Worm (Caenorhabditis elegans) whole organism, young adult: Measurements from ENCODE around the gene hsp-17.

Experiments used
- B0261.1 ChIP-seq: sonication (generic microtip); optimal IDR thresholded peaks from 2 replicates; lab custom pipeline; 2016; ENCODE audit warnings: mild to moderate bottlenecking, missing genetic modification characterization, moderate library complexity, missing compliant biosample characterization
- F23B12.7 ChIP-seq: sonication (generic microtip); optimal IDR thresholded peaks from 2 replicates; lab custom pipeline; 2017; ENCODE audit warnings: missing genetic modification characterization, mild to moderate bottlenecking, missing compliant biosample characterization, antibody characterized with exemption, moderate library complexity; ENCODE audit not compliant: insufficient read depth
- F33H1.4 ChIP-seq: fragments of 200-800 bp; sonication (Bioruptor generic); IDR thresholded peaks from 2 replicates; pipeline ENCODE4 v1.3.6; 2022; ENCODE audit warnings: missing genetic modification reagents, missing genetic modification characterization, missing compliant biosample characterization
- F37B4.10 ChIP-seq: fragments of 200-800 bp; sonication (Bioruptor generic); IDR thresholded peaks from 2 replicates; pipeline ENCODE4 v1.3.6; 2022; ENCODE audit warnings: missing genetic modification characterization, missing compliant biosample characterization
- F39B2.1 ChIP-seq: fragments of 200-800 bp; sonication (Bioruptor generic); IDR thresholded peaks from 2 replicates; pipeline ENCODE4 v1.3.6; 2022; ENCODE audit warnings: missing genetic modification reagents, missing genetic modification characterization, missing compliant biosample characterization
- F52B5.7 ChIP-seq: sonication (generic microtip); optimal IDR thresholded peaks from 2 replicates; lab custom pipeline; 2016; ENCODE audit warnings: mild to moderate bottlenecking, missing genetic modification characterization, missing compliant biosample characterization
- Y56A3A.18 ChIP-seq: fragments of 200-800 bp; sonication (Bioruptor generic); IDR thresholded peaks from 2 replicates; pipeline ENCODE4 v1.3.6; 2022; ENCODE audit warnings: missing genetic modification reagents, missing genetic modification characterization, missing compliant biosample characterization
- Y95B8A.8 ChIP-seq: fragments of 200-800 bp; sonication (Bioruptor generic); IDR thresholded peaks from 2 replicates; pipeline ENCODE4 v1.3.6; 2022; ENCODE audit warnings: missing genetic modification reagents, missing genetic modification characterization, missing compliant biosample characterization
- ZK185.1 ChIP-seq: sonication (generic microtip); optimal IDR thresholded peaks from 2 replicates; lab custom pipeline; 2016; ENCODE audit warnings: mild to moderate bottlenecking, missing genetic modification characterization, missing compliant biosample characterization; ENCODE audit not compliant: poor library complexity, severe bottlenecking
- ama-1 ChIP-seq, 3 experiments: fragments of 150-350 bp in 1 of 3; sonication (generic microtip) in 2 of 3; optimal IDR thresholded peaks; 2 replicates each; lab custom pipeline; 2014 to 2018; ENCODE audit warnings: missing biosample characterization in 2 of 3, missing genetic modification characterization in 2 of 3, missing genetic modification reagents in 2 of 3
- aptf-3 ChIP-seq: fragments of 200-800 bp; sonication (Bioruptor generic); IDR thresholded peaks from 2 replicates; pipeline ENCODE4 v1.3.6; 2022; ENCODE audit warnings: missing genetic modification characterization, missing compliant biosample characterization
- atf-7 ChIP-seq: sonication (generic microtip); optimal IDR thresholded peaks from 2 replicates; lab custom pipeline; 2017; ENCODE audit warnings: mild to moderate bottlenecking, missing genetic modification characterization, missing compliant biosample characterization
- attf-5 ChIP-seq: fragments of 200-800 bp; sonication (Bioruptor generic); optimal IDR thresholded peaks from 2 replicates; lab custom pipeline; 2018; ENCODE audit warnings: mild to moderate bottlenecking, missing genetic modification characterization, missing compliant biosample characterization
- attf-6 ChIP-seq: fragments of 200-800 bp; sonication (Bioruptor generic); IDR thresholded peaks from 2 replicates; pipeline ENCODE4 v1.3.6; 2022; ENCODE audit warnings: missing genetic modification reagents, missing genetic modification characterization, missing compliant biosample characterization
- bed-1 ChIP-seq: fragments of 200-800 bp; sonication (Bioruptor generic); IDR thresholded peaks from 2 replicates; pipeline ENCODE4 v1.3.6; 2022; ENCODE audit warnings: missing genetic modification reagents, missing genetic modification characterization, missing compliant biosample characterization
- ccch-3 ChIP-seq: fragments of 200-800 bp; sonication (Bioruptor generic); optimal IDR thresholded peaks from 2 replicates; lab custom pipeline; 2018; ENCODE audit warnings: mild to moderate bottlenecking, missing genetic modification characterization, missing compliant biosample characterization
- ceh-40 ChIP-seq: fragments of 200-800 bp; sonication (Bioruptor generic); IDR thresholded peaks from 2 replicates; pipeline ENCODE4 v1.3.6; 2022; ENCODE audit warnings: missing genetic modification characterization, missing compliant biosample characterization
- egrh-3 ChIP-seq: fragments of 200-800 bp; sonication (Bioruptor generic); IDR thresholded peaks from 2 replicates; pipeline ENCODE4 v1.3.6; 2022; ENCODE audit warnings: missing genetic modification reagents, missing genetic modification characterization, missing compliant biosample characterization
- ekl-4 ChIP-seq: fragments of 200-800 bp; sonication (Bioruptor generic); IDR thresholded peaks from 2 replicates; pipeline ENCODE4 v1.3.6; 2022; ENCODE audit warnings: missing genetic modification reagents, missing genetic modification characterization, missing compliant biosample characterization
- ets-4 ChIP-seq: fragments of 200-800 bp; sonication (Bioruptor generic); optimal IDR thresholded peaks from 2 replicates; lab custom pipeline; 2018; ENCODE audit warnings: mild to moderate bottlenecking, missing genetic modification characterization, missing compliant biosample characterization
- hlh-12 ChIP-seq: sonication (generic microtip); optimal IDR thresholded peaks from 2 replicates; lab custom pipeline; 2016; ENCODE audit warnings: missing genetic modification characterization, missing compliant biosample characterization
- hmg-20 ChIP-seq: fragments of 200-800 bp; sonication (Bioruptor generic); IDR thresholded peaks from 2 replicates; pipeline ENCODE4 v1.3.6; 2022; ENCODE audit warnings: missing genetic modification reagents, missing genetic modification characterization, missing compliant biosample characterization
- hsf-1 ChIP-seq: fragments of 200-800 bp; sonication (Bioruptor generic); IDR thresholded peaks from 2 replicates; pipeline ENCODE4 v1.3.6; 2022; ENCODE audit warnings: missing genetic modification reagents, missing genetic modification characterization, missing compliant biosample characterization
- lin-26 ChIP-seq: fragments of 200-800 bp; sonication (Bioruptor generic); IDR thresholded peaks from 2 replicates; pipeline ENCODE4 v1.3.6; 2022; ENCODE audit warnings: missing genetic modification reagents, missing genetic modification characterization, missing compliant biosample characterization
- lin-54 ChIP-seq: fragments of 200-800 bp; sonication (Bioruptor generic); optimal IDR thresholded peaks from 2 replicates; lab custom pipeline; 2018; ENCODE audit warnings: mild to moderate bottlenecking, missing genetic modification characterization, missing compliant biosample characterization
- madf-3 ChIP-seq: fragments of 200-800 bp; sonication (Bioruptor generic); IDR thresholded peaks from 2 replicates; pipeline ENCODE4 v1.3.6; 2022; ENCODE audit warnings: missing genetic modification reagents, missing genetic modification characterization, missing compliant biosample characterization
- madf-8 ChIP-seq: fragments of 200-800 bp; sonication (Bioruptor generic); conservative IDR thresholded peaks from 2 replicates; pipeline ENCODE4 v1.3.6; 2022; ENCODE audit warnings: missing genetic modification reagents, missing genetic modification characterization, missing compliant biosample characterization
- mel-28 ChIP-seq: sonication (generic microtip); optimal IDR thresholded peaks from 2 replicates; lab custom pipeline; 2016; ENCODE audit warnings: borderline replicate concordance, mild to moderate bottlenecking, missing genetic modification characterization, missing compliant biosample characterization
- nfya-2 ChIP-seq: fragments of 200-800 bp; sonication (Bioruptor generic); IDR thresholded peaks from 2 replicates; pipeline ENCODE4 v1.3.6; 2022; ENCODE audit warnings: missing genetic modification reagents, missing genetic modification characterization, missing compliant biosample characterization
- nfyb-1 ChIP-seq: fragments of 200-800 bp; sonication (Bioruptor generic); IDR thresholded peaks from 2 replicates; pipeline ENCODE4 v1.3.6; 2022; ENCODE audit warnings: missing genetic modification reagents, missing genetic modification characterization, missing compliant biosample characterization
- nhr-80 ChIP-seq: sonication (generic microtip); optimal IDR thresholded peaks from 2 replicates; lab custom pipeline; 2016; ENCODE audit warnings: missing genetic modification characterization, missing compliant biosample characterization
- nhr-90 ChIP-seq: sonication (generic microtip); optimal IDR thresholded peaks from 2 replicates; lab custom pipeline; 2016; ENCODE audit warnings: missing genotype, mild to moderate bottlenecking, missing genetic modification characterization, missing compliant biosample characterization
- pha-4 ChIP-seq: fragments of 150-350 bp; sonication (generic microtip); optimal IDR thresholded peaks from 2 replicates; lab custom pipeline; 2014; ENCODE audit warnings: missing biosample characterization, missing genetic modification reagents, missing genetic modification characterization
- rec-8 ChIP-seq, 2 experiments: sonication (generic microtip); optimal IDR thresholded peaks; 2 replicates each; lab custom pipeline; 2016; ENCODE audit warnings: mild to moderate bottlenecking in 2 of 2, missing genetic modification characterization in 2 of 2, missing genetic modification reagents in 2 of 2, missing genotype in 2 of 2, missing biosample characterization in 1 of 2, missing compliant biosample characterization in 1 of 2, moderate library complexity in 1 of 2
- sdz-38 ChIP-seq: sonication (generic microtip); optimal IDR thresholded peaks from 2 replicates; lab custom pipeline; 2016; ENCODE audit warnings: missing genotype, missing genetic modification characterization, missing compliant biosample characterization
- snpc-1.1 ChIP-seq: sonication (generic microtip); optimal IDR thresholded peaks from 2 replicates; lab custom pipeline; 2017; ENCODE audit warnings: missing genetic modification characterization, mild to moderate bottlenecking, missing compliant biosample characterization, antibody characterized with exemption, moderate library complexity, missing genotype, missing genetic modification reagents; ENCODE audit not compliant: insufficient read depth
- snpc-3.4 ChIP-seq: sonication (generic microtip); optimal IDR thresholded peaks from 2 replicates; lab custom pipeline; 2017; ENCODE audit warnings: missing genetic modification characterization, mild to moderate bottlenecking, missing compliant biosample characterization, antibody characterized with exemption, moderate library complexity, missing genotype, missing genetic modification reagents
- snpc-4 ChIP-seq, 5 experiments: fragments of 150-350 bp in 1 of 5; sonication (generic microtip) in 4 of 5; optimal IDR thresholded peaks; 2 replicates each; lab custom pipeline; 2014 to 2018; ENCODE audit warnings: missing genetic modification characterization in 5 of 5, missing biosample characterization in 3 of 5, antibody characterized with exemption in 2 of 5, mild to moderate bottlenecking in 2 of 5, missing compliant biosample characterization in 2 of 5, missing genotype in 2 of 5, moderate library complexity in 2 of 5, missing genetic modification reagents in 1 of 5
- unc-62 ChIP-seq: fragments of 150-350 bp; optimal IDR thresholded peaks from 2 replicates; lab custom pipeline; 2014; ENCODE audit warnings: missing biosample characterization, missing genetic modification reagents, missing genetic modification characterization
- xnd-1 ChIP-seq: sonication (generic microtip); optimal IDR thresholded peaks from 2 replicates; lab custom pipeline; 2016; ENCODE audit warnings: missing genotype, missing genetic modification reagents, missing genetic modification characterization, missing compliant biosample characterization
- zfh-2 ChIP-seq: fragments of 200-800 bp; sonication (Bioruptor generic); conservative IDR thresholded peaks from 2 replicates; pipeline ENCODE4 v1.3.6; 2022; ENCODE audit warnings: missing genetic modification reagents, missing genetic modification characterization, missing compliant biosample characterization

The hsp-17 gene

ce11 chrV:8415113-8415530 lies 29.4 kb upstream of the hsp-17 start (continued):
- 0 out of 2 replicates have a peak, but pooled peaks have one; percentile 11 for TF ChIP-seq aptf-3 (GFP tag; lab: Robert Waterston, UW)
- TF ChIP-seq mel-28 (tag; lab: Kevin White, UChicago), result no peak
- TF ChIP-seq rec-8 (tag; optimal IDR thresholded peaks at IDR 0.05; lab: Kevin White, UChicago), result peak in 1 of 2 experiments; percentile 2
- peak; percentile 69 for TF ChIP-seq F33H1.4 (GFP tag; lab: Robert Waterston, UW)
- TF ChIP-seq F23B12.7 (tag; lab: Kevin White, UChicago), result no peak
- TF ChIP-seq attf-6 (GFP tag; lab: Robert Waterston, UW), result peak; percentile 88
- no peak for TF ChIP-seq nhr-90 (tag; lab: Kevin White, UChicago)
- TF ChIP-seq Y56A3A.18 (GFP tag; lab: Robert Waterston, UW), result 0 out of 2 replicates have a peak, but pooled peaks have one; percentile 62
- no peak for TF ChIP-seq snpc-3.4
- TF ChIP-seq ZK185.1 (tag; lab: Kevin White, UChicago), result no peak
- peak; percentile 56 for TF ChIP-seq atf-7 (tag; lab: Kevin White, UChicago)
- TF ChIP-seq snpc-4 (GFP tag; optimal IDR thresholded peaks at IDR 0.05; lab: Kevin White, UChicago), result no peak
- TF ChIP-seq snpc-4 (tag; optimal IDR thresholded peaks at IDR 0.05; lab: Kevin White, UChicago), result peak in 2 of 4 experiments; percentile 44 to 52
- no peak for TF ChIP-seq F37B4.10 (GFP tag; lab: Robert Waterston, UW)
- TF ChIP-seq egrh-3 (GFP tag; lab: Robert Waterston, UW), result no peak
- TF ChIP-seq madf-8 (GFP tag; lab: Robert Waterston, UW), result no peak
- peak; percentile 87 for TF ChIP-seq ekl-4 (GFP tag; lab: Robert Waterston, UW)
- peak; percentile 72 for TF ChIP-seq lin-54 (GFP tag; lab: Kevin White, UChicago)
- TF ChIP-seq lin-26, result peak; percentile 74
- TF ChIP-seq nhr-80 (tag; lab: Kevin White, UChicago), result no peak
- 0 out of 2 replicates have a peak, but pooled peaks have one; percentile 9 for TF ChIP-seq hmg-20 (GFP tag; lab: Robert Waterston, UW)
- peak; percentile 70 for TF ChIP-seq nfyb-1
- no peak for TF ChIP-seq unc-62 (GFP tag; lab: Kevin White, UChicago)
- no peak for TF ChIP-seq B0261.1 (tag; lab: Kevin White, UChicago)
- TF ChIP-seq ama-1 (optimal IDR thresholded peaks at IDR 0.05; lab: Kevin White, UChicago), result no peak
- peak in 1 of 2 experiments; percentile 33 for TF ChIP-seq ama-1 (GFP tag; optimal IDR thresholded peaks at IDR 0.05; lab: Kevin White, UChicago)
- 0 out of 2 replicates have a peak, but pooled peaks have one; percentile 5 for TF ChIP-seq nfya-2
- peak; percentile 30 for TF ChIP-seq snpc-1.1 (tag; lab: Kevin White, UChicago)
- TF ChIP-seq sdz-38 (tag; lab: Kevin White, UChicago), result no peak
- TF ChIP-seq madf-3 (GFP tag; lab: Robert Waterston, UW), result peak; percentile 86
- TF ChIP-seq Y95B8A.8 (GFP tag; lab: Robert Waterston, UW), result peak; percentile 87
- TF ChIP-seq F39B2.1 (GFP tag; lab: Robert Waterston, UW), result peak; percentile 65; the same call in 1 of the 2 replicates
- no peak for TF ChIP-seq attf-5 (GFP tag; lab: Kevin White, UChicago)
- TF ChIP-seq hsf-1 (GFP tag; lab: Robert Waterston, UW), result peak; percentile 85

- TF ChIP-seq bed-1 (no peak), nhr-80 (tag; lab: Kevin White, UChicago) (no peak), xnd-1 (no peak), snpc-4 (GFP tag; optimal IDR thresholded peaks at IDR 0.05; lab: Kevin White, UChicago) (no peak), snpc-4 (tag; optimal IDR thresholded peaks at IDR 0.05; lab: Kevin White, UChicago) (no peak), ceh-40 (no peak), F52B5.7 (tag; lab: Kevin White, UChicago) (no peak), atf-7 (tag; lab: Kevin White, UChicago) (no peak), zfh-2 (GFP tag; lab: Robert Waterston, UW) (no peak), pha-4 (tag; lab: Kevin White, UChicago) (no peak), ccch-3 (GFP tag; lab: Kevin White, UChicago) (no peak), hmg-20 (GFP tag; lab: Robert Waterston, UW) (no peak), hlh-12 (tag; lab: Kevin White, UChicago) (no peak), ets-4 (GFP tag; lab: Kevin White, UChicago) (no peak)
Observed at ce11 chrV:8414036-8414728, 28.5 kb upstream of the hsp-17 start, which contains the start of gene pos-1. pos-1 (plus strand) TSS chrV:8414086.
